Fruit fly (Drosophila melanogaster): ENCODE measurements around the gene CG3448.

- TF ChIP-seq h (optimal IDR thresholded peaks at IDR 0.05) (no peak), Myc (optimal IDR thresholded peaks at IDR 0.05) (no peak), psq (optimal IDR thresholded peaks at IDR 0.05) (no peak), Sin3A (optimal IDR thresholded peaks at IDR 0.05) (no peak), ttk (optimal IDR thresholded peaks at IDR 0.05) (no peak)
These were observed at the start of gene CG3448, which contains the start of gene ghi for dm6 chr3L:9451522-9452118.

All from Kc167 (cell line).